Worm (Caenorhabditis elegans): ENCODE data around the gene Y46G5A.22.

ce11 chrII:12818488-12818887 lies at the start of gene Y46G5A.22:
- TF ChIP-seq snpc-1.2 (GFP tag; IDR thresholded peaks at IDR 0.05) = no peak
- TF ChIP-seq rbr-2 (tag; optimal IDR thresholded peaks at IDR 0.05) = no peak
- no peak for TF ChIP-seq pqm-1 (tag; optimal IDR thresholded peaks at IDR 0.05)
- TF ChIP-seq T26A8.4 (GFP tag; IDR thresholded peaks at IDR 0.05) = no peak
- TF ChIP-seq dve-1 (tag; optimal IDR thresholded peaks at IDR 0.05; ENCODE audit: insufficient read depth) = no peak
- no peak for TF ChIP-seq R02D3.7 (tag; optimal IDR thresholded peaks at IDR 0.05)
- no peak for TF ChIP-seq hmg-1.1 (GFP tag; IDR thresholded peaks at IDR 0.05)
- no peak for TF ChIP-seq egl-27 (tag; optimal IDR thresholded peaks at IDR 0.05)

Measured in whole organism, L4 larva.